Worm (Caenorhabditis elegans): ENCODE data around the gene memb-1.
"Not testable (repeated sequence)": the region's sequence is repeated elsewhere in the genome, so short reads cannot be mapped to it uniquely, and the experiment has no call there.

memb-1 gene

ce11 chrX:9463045-9463444, 21.7 kb upstream of the memb-1 start, which contains the start of gene ZK899.6:
ZK899.6 (plus strand) TSS chrX:9463345.
- TF ChIP-seq mdl-1 (tag; optimal IDR thresholded peaks at IDR 0.05); aha-1 (tag; optimal IDR thresholded peaks at IDR 0.05); ceh-63 (GFP tag; optimal IDR thresholded peaks at IDR 0.05): not testable (repeated sequence)

- not testable (repeated sequence) for TF ChIP-seq unc-86 (tag; optimal IDR thresholded peaks at IDR 0.05); dpl-1 (GFP tag; optimal IDR thresholded peaks at IDR 0.05); nhr-19 (GFP tag; conservative IDR thresholded peaks at IDR 0.05)
Measured at ce11 chrX:9460834-9461233, 19.5 kb upstream of the memb-1 start, which contains the start of gene ZK899.5. ZK899.5 (minus strand) TSS chrX:9460934.

- TF ChIP-seq blmp-1 (tag; optimal IDR thresholded peaks at IDR 0.05): peak; percentile 19
- no peak for TF ChIP-seq fos-1 (tag; optimal IDR thresholded peaks at IDR 0.05)
- TF ChIP-seq mep-1 (tag; optimal IDR thresholded peaks at IDR 0.05): no peak
- TF ChIP-seq lin-14 (GFP tag; optimal IDR thresholded peaks at IDR 0.05): peak; percentile 25
- peak; percentile 79 for TF ChIP-seq nhr-85 (tag)
Measured at ce11 chrX:9458142-9458541, 16.8 kb upstream of the memb-1 start, which contains the start of gene tba-8. tba-8 (minus strand) TSS chrX:9458348.

- TF ChIP-seq sup-37 (GFP tag; optimal IDR thresholded peaks at IDR 0.05) (no peak), isw-1 (GFP tag; IDR thresholded peaks at IDR 0.05) (no peak), nhr-85 (tag) (peak; percentile 8)
Measured at ce11 chrX:9456579-9456978, 15.2 kb upstream of the memb-1 start.

- no peak for TF ChIP-seq ceh-63 (GFP tag; optimal IDR thresholded peaks at IDR 0.05)
- TF ChIP-seq grh-1 (GFP tag; IDR thresholded peaks at IDR 0.05): no peak
- TF ChIP-seq nhr-19 (GFP tag; conservative IDR thresholded peaks at IDR 0.05): no peak
- TF ChIP-seq ces-1 (GFP tag; optimal IDR thresholded peaks at IDR 0.05): no peak
- no peak for TF ChIP-seq nhr-77 (tag; optimal IDR thresholded peaks at IDR 0.05)
- no peak for TF ChIP-seq lin-13 (GFP tag; optimal IDR thresholded peaks at IDR 0.05)
- TF ChIP-seq lin-39 (tag; optimal IDR thresholded peaks at IDR 0.05): no peak
- no peak for TF ChIP-seq snu-23 (GFP tag; optimal IDR thresholded peaks at IDR 0.05)
- no peak for TF ChIP-seq ceh-88 (GFP tag; IDR thresholded peaks at IDR 0.05)
- no peak for TF ChIP-seq nhr-84 (tag; optimal IDR thresholded peaks at IDR 0.05)
- TF ChIP-seq pqm-1 (tag; optimal IDR thresholded peaks at IDR 0.05): no peak
- no peak for TF ChIP-seq zag-1 (tag; optimal IDR thresholded peaks at IDR 0.05)
- no peak for TF ChIP-seq nhr-76 (tag; optimal IDR thresholded peaks at IDR 0.05)
- TF ChIP-seq nhr-85 (tag): no peak
- TF ChIP-seq jun-1 (tag; optimal IDR thresholded peaks at IDR 0.05): no peak
- TF ChIP-seq ceh-8 (GFP tag; optimal IDR thresholded peaks at IDR 0.05): no peak
Measured at ce11 chrX:9452483-9453198, 11.3 kb upstream of the memb-1 start, which contains the start of gene ZK899.3. ZK899.3 (plus strand) TSS chrX:9453148.

ce11 chrX:9451944-9452453, 10.6 kb upstream of the memb-1 start, which contains the start of gene ZK899.2:
ZK899.2 (minus strand) TSS chrX:9451994.
- TF ChIP-seq ceh-88 (GFP tag; IDR thresholded peaks at IDR 0.05) (no peak), zag-1 (tag; optimal IDR thresholded peaks at IDR 0.05) (no peak), lin-39 (tag; optimal IDR thresholded peaks at IDR 0.05) (no peak), nhr-77 (tag; optimal IDR thresholded peaks at IDR 0.05) (no peak), nhr-19 (GFP tag; conservative IDR thresholded peaks at IDR 0.05) (no peak), unc-62 (GFP tag; optimal IDR thresholded peaks at IDR 0.05) (no peak)

ce11 chrX:9449330-9449729, 8.0 kb upstream of the memb-1 start, which contains the start of gene ZK899.7:
ZK899.7 (minus strand) TSS chrX:9449430.
- TF ChIP-seq nhr-12 (tag; optimal IDR thresholded peaks at IDR 0.05): no peak
- TF ChIP-seq fkh-8 (tag; optimal IDR thresholded peaks at IDR 0.05): peak; percentile 31
- peak; percentile 15 for TF ChIP-seq dsc-1 (tag; optimal IDR thresholded peaks at IDR 0.05)
- no peak for TF ChIP-seq efl-1 (optimal IDR thresholded peaks at IDR 0.05)
- peak in 1 of 2 experiments; percentile 78 for TF ChIP-seq efl-1 (GFP tag; optimal IDR thresholded peaks at IDR 0.05 in 1 of 2)

All from whole organism, L1 larva.